Worm (Caenorhabditis elegans): ENCODE results near the gene F26G1.3.
A peak's percentile ranks its signal among the peaks of the same experiment; 100 is the strongest.

F26G1.3 gene

DNA sequence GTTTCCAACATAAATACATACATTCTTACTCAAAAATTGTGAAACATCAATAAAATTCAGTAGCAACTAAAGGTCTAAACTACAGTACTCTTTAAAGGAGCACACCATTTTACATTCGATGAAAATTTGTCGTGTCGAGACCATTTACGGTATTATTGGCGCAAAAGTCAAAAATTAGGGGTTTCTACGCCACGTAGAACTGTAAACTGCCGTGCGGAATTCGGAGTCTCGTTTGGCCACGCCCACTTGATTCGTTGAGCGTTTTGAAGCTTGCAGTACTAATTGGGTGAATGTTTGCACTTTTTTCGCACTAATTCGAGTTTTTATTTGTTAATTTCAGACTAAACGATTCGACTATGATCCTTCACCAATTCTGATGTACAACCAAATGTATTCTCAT is 32.1 kb downstream of the F26G1.3 start:
- peak; percentile 87 for TF ChIP-seq Y48G9A.11 (GFP tag; IDR thresholded peaks at IDR 0.05)
- peak; percentile 88 for TF ChIP-seq spr-1 (tag; optimal IDR thresholded peaks at IDR 0.05)
- TF ChIP-seq mep-1 (tag; optimal IDR thresholded peaks at IDR 0.05) = no peak
- peak; percentile 79 for TF ChIP-seq T20F7.1 (GFP tag; optimal IDR thresholded peaks at IDR 0.05)
- peak; percentile 91 for TF ChIP-seq spr-3 (GFP tag; optimal IDR thresholded peaks at IDR 0.05)

DNA sequence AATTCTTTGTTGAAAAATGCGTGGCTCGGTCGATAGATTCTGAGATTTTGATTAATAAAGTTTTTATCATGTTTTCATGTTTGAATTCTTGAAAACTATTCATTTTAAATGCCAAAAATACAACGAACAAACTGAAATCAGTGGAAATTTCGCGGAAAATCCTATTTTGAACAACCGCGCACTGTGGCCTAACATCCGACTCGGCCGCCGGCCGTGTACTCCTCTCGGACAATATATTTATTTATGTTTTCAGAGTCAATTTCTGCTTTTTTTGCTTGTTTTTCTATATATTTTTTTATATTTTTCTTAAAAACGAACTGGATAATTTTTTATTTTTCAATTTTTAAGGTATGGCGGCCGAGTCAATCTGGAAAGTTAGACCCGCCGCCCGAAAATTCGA is 32.7 kb downstream of the F26G1.3 start, which contains the start of gene F26G1.1:
F26G1.1 (plus strand) TSS at position 347 of the 400 bp plus-strand sequence.
- TF ChIP-seq zag-1 (tag; optimal IDR thresholded peaks at IDR 0.05) (no peak), lsy-2 (tag; optimal IDR thresholded peaks at IDR 0.05) (no peak), lin-38 (GFP tag; IDR thresholded peaks at IDR 0.05) (peak; percentile 68), rbr-2 (tag; optimal IDR thresholded peaks at IDR 0.05) (peak; percentile 6), php-3 (GFP tag; IDR thresholded peaks at IDR 0.05) (no peak), spr-1 (tag; optimal IDR thresholded peaks at IDR 0.05) (peak; percentile 63), Y48G9A.11 (GFP tag; IDR thresholded peaks at IDR 0.05) (peak; percentile 91), ceh-44 (GFP tag; IDR thresholded peaks at IDR 0.05) (peak; percentile 48; the same call in 1 of the 2 replicates), unc-62 (GFP tag; optimal IDR thresholded peaks at IDR 0.05 in 1 of 2) (no peak), unc-62 (tag; optimal IDR thresholded peaks at IDR 0.05) (no peak), ZK337.2 (GFP tag; IDR thresholded peaks at IDR 0.05) (peak; percentile 91), vab-7 (GFP tag; IDR thresholded peaks at IDR 0.05) (0 out of 2 replicates have a peak, but pooled peaks have one; percentile 9), nhr-11 (tag; optimal IDR thresholded peaks at IDR 0.05) (no peak), nhr-102 (tag; optimal IDR thresholded peaks at IDR 0.05) (peak; percentile 36), duxl-1 (tag; optimal IDR thresholded peaks at IDR 0.05; ENCODE audit: poor library complexity) (peak; percentile 42), dmd-9 (GFP tag; IDR thresholded peaks at IDR 0.05) (peak; percentile 90), F26F4.8 (GFP tag; conservative IDR thresholded peaks at IDR 0.05) (no peak), jun-1 (tag; optimal IDR thresholded peaks at IDR 0.05) (no peak), dmd-6 (GFP tag; IDR thresholded peaks at IDR 0.05) (peak; percentile 59), nhr-77 (tag; optimal IDR thresholded peaks at IDR 0.05) (no peak), mes-2 (tag; optimal IDR thresholded peaks at IDR 0.05; ENCODE audit: poor library complexity, severe bottlenecking) (peak; percentile 98), zip-2 (tag; optimal IDR thresholded peaks at IDR 0.05) (no peak), ceh-82 (tag; optimal IDR thresholded peaks at IDR 0.05) (no peak), Y5F2A.4 (GFP tag; optimal IDR thresholded peaks at IDR 0.05) (no peak), Y105C5A.15 (GFP tag; IDR thresholded peaks at IDR 0.05) (no peak), F49E8.2 (tag; optimal IDR thresholded peaks at IDR 0.05; ENCODE audit: borderline replicate concordance) (peak; percentile 33), daf-12 (tag; optimal IDR thresholded peaks at IDR 0.05) (no peak), daf-8 (GFP tag; IDR thresholded peaks at IDR 0.05) (no peak), skn-1 (tag; optimal IDR thresholded peaks at IDR 0.05) (no peak), dpl-1 (GFP tag; optimal IDR thresholded peaks at IDR 0.05) (peak; percentile 92), aha-1 (tag) (peak; percentile 38), madf-9 (GFP tag; conservative IDR thresholded peaks at IDR 0.05) (peak; percentile 76), hif-1 (tag; optimal IDR thresholded peaks at IDR 0.05) (peak in 1 of 2 experiments; percentile 87), lim-7 (GFP tag; IDR thresholded peaks at IDR 0.05) (no peak), T26A8.4 (GFP tag; IDR thresholded peaks at IDR 0.05) (no peak), ceh-28 (tag; optimal IDR thresholded peaks at IDR 0.05) (no peak), pha-4 (GFP tag; IDR thresholded peaks at IDR 0.05) (no peak), pha-4 (tag; optimal IDR thresholded peaks at IDR 0.05) (no peak), spr-3 (GFP tag; optimal IDR thresholded peaks at IDR 0.05) (no peak), lir-3 (tag; optimal IDR thresholded peaks at IDR 0.05) (no peak), daf-16 (GFP tag; optimal IDR thresholded peaks at IDR 0.05) (no peak), daf-16 (tag; optimal IDR thresholded peaks at IDR 0.05) (no peak), nhr-6 (tag; optimal IDR thresholded peaks at IDR 0.05) (peak; percentile 30), D1046.2 (GFP tag; IDR thresholded peaks at IDR 0.05) (no peak), ceh-62 (tag; optimal IDR thresholded peaks at IDR 0.05) (no peak), unc-130 (GFP tag; optimal IDR thresholded peaks at IDR 0.05) (peak; percentile 90)

Measured in whole organism, L4 larva.